Worm (Caenorhabditis elegans) whole organism, young adult: ENCODE data around the gene swt-5.

Source experiments
- B0336.3 ChIP-seq: fragments of 200-800 bp; sonication (Bioruptor generic); IDR thresholded peaks from 2 replicates; pipeline ENCODE4 v1.3.6; 2022; ENCODE audit warnings: missing genetic modification characterization, missing compliant biosample characterization
- F23B12.7 ChIP-seq: sonication (generic microtip); optimal IDR thresholded peaks from 2 replicates; lab custom pipeline; 2017; ENCODE audit warnings: missing genetic modification characterization, mild to moderate bottlenecking, missing compliant biosample characterization, antibody characterized with exemption, moderate library complexity; ENCODE audit not compliant: insufficient read depth
- F57A8.1 ChIP-seq: fragments of 200-800 bp; sonication (Bioruptor generic); optimal IDR thresholded peaks from 2 replicates; lab custom pipeline; 2018; ENCODE audit warnings: mild to moderate bottlenecking, missing genetic modification characterization, moderate library complexity, missing compliant biosample characterization
- K12H6.12 ChIP-seq: fragments of 200-800 bp; sonication (Bioruptor generic); optimal IDR thresholded peaks from 2 replicates; lab custom pipeline; 2018; ENCODE audit warnings: mild to moderate bottlenecking, missing genetic modification characterization, missing compliant biosample characterization
- Y53F4B.3 ChIP-seq: fragments of 200-800 bp; sonication (Bioruptor generic); IDR thresholded peaks from 2 replicates; pipeline ENCODE4 v1.3.6; 2022; ENCODE audit warnings: missing genetic modification reagents, missing genetic modification characterization, missing compliant biosample characterization
- Y53G8AR.9 ChIP-seq: fragments of 200-800 bp; sonication (Bioruptor generic); conservative IDR thresholded peaks from 2 replicates; pipeline ENCODE4 v1.3.6; 2022; ENCODE audit warnings: missing genetic modification reagents, missing genetic modification characterization, missing compliant biosample characterization
- Y95B8A.8 ChIP-seq: fragments of 200-800 bp; sonication (Bioruptor generic); IDR thresholded peaks from 2 replicates; pipeline ENCODE4 v1.3.6; 2022; ENCODE audit warnings: missing genetic modification reagents, missing genetic modification characterization, missing compliant biosample characterization
- ZK185.1 ChIP-seq: sonication (generic microtip); optimal IDR thresholded peaks from 2 replicates; lab custom pipeline; 2016; ENCODE audit warnings: mild to moderate bottlenecking, missing genetic modification characterization, missing compliant biosample characterization; ENCODE audit not compliant: poor library complexity, severe bottlenecking
- cebp-1 ChIP-seq, 2 experiments: fragments of 200-800 bp in 1 of 2; sonication (Bioruptor generic) in 1 of 2; sonication (generic microtip) in 1 of 2; IDR thresholded peaks in 1 of 2; optimal IDR thresholded peaks in 1 of 2; 2 replicates each; pipeline versions ENCODE4 v1.3.6 to Lab custom; 2017 to 2022; ENCODE audit warnings: missing compliant biosample characterization in 2 of 2, missing genetic modification characterization in 2 of 2, mild to moderate bottlenecking in 1 of 2, missing genetic modification reagents in 1 of 2, moderate library complexity in 1 of 2
- ceh-100 ChIP-seq: fragments of 200-800 bp; sonication (Bioruptor generic); IDR thresholded peaks from 2 replicates; pipeline ENCODE4 v1.3.6; 2022; ENCODE audit warnings: missing genetic modification reagents, missing genetic modification characterization, missing compliant biosample characterization
- ceh-27 ChIP-seq: fragments of 200-800 bp; sonication (Bioruptor generic); optimal IDR thresholded peaks from 2 replicates; lab custom pipeline; 2018; ENCODE audit warnings: mild to moderate bottlenecking, missing genetic modification characterization, moderate library complexity, missing compliant biosample characterization
- ceh-40 ChIP-seq: fragments of 200-800 bp; sonication (Bioruptor generic); IDR thresholded peaks from 2 replicates; pipeline ENCODE4 v1.3.6; 2022; ENCODE audit warnings: missing genetic modification characterization, missing compliant biosample characterization
- chd-7 ChIP-seq: sonication (generic microtip); optimal IDR thresholded peaks from 2 replicates; lab custom pipeline; 2016; ENCODE audit warnings: mild to moderate bottlenecking, missing genetic modification characterization, moderate library complexity, missing compliant biosample characterization
- ets-4 ChIP-seq: fragments of 200-800 bp; sonication (Bioruptor generic); optimal IDR thresholded peaks from 2 replicates; lab custom pipeline; 2018; ENCODE audit warnings: mild to moderate bottlenecking, missing genetic modification characterization, missing compliant biosample characterization
- gei-17 ChIP-seq: fragments of 200-800 bp; sonication (Bioruptor generic); optimal IDR thresholded peaks from 2 replicates; lab custom pipeline; 2018; ENCODE audit warnings: mild to moderate bottlenecking, missing genetic modification characterization, missing compliant biosample characterization
- hlh-26 ChIP-seq: fragments of 200-800 bp; sonication (Bioruptor generic); conservative IDR thresholded peaks from 2 replicates; pipeline ENCODE4 v1.3.6; 2022; ENCODE audit warnings: missing genetic modification reagents, missing genetic modification characterization, missing compliant biosample characterization
- let-526 ChIP-seq: fragments of 200-800 bp; sonication (Bioruptor generic); IDR thresholded peaks from 2 replicates; pipeline ENCODE4 v1.3.6; 2022; ENCODE audit warnings: missing genetic modification reagents, missing genetic modification characterization, missing compliant biosample characterization
- let-607 ChIP-seq, 2 experiments: fragments of 200-800 bp in 1 of 2; sonication (Bioruptor generic) in 1 of 2; sonication (generic microtip) in 1 of 2; optimal IDR thresholded peaks; 2 replicates each; lab custom pipeline; 2016 to 2018; ENCODE audit warnings: mild to moderate bottlenecking in 2 of 2, missing compliant biosample characterization in 2 of 2, missing genetic modification characterization in 2 of 2, moderate library complexity in 2 of 2, missing genotype in 1 of 2
- lir-1 ChIP-seq: fragments of 200-800 bp; sonication (Bioruptor generic); conservative IDR thresholded peaks from 2 replicates; pipeline ENCODE4 v1.3.6; 2022; ENCODE audit warnings: missing genetic modification reagents, missing genetic modification characterization, missing compliant biosample characterization
- lsl-1 ChIP-seq: fragments of 200-800 bp; sonication (Bioruptor generic); optimal IDR thresholded peaks from 2 replicates; lab custom pipeline; 2018; ENCODE audit warnings: mild to moderate bottlenecking, missing genetic modification characterization, moderate library complexity, missing compliant biosample characterization
- madf-8 ChIP-seq: fragments of 200-800 bp; sonication (Bioruptor generic); conservative IDR thresholded peaks from 2 replicates; pipeline ENCODE4 v1.3.6; 2022; ENCODE audit warnings: missing genetic modification reagents, missing genetic modification characterization, missing compliant biosample characterization
- nhr-80 ChIP-seq: sonication (generic microtip); optimal IDR thresholded peaks from 2 replicates; lab custom pipeline; 2016; ENCODE audit warnings: missing genetic modification characterization, missing compliant biosample characterization
- sea-2 ChIP-seq: fragments of 200-800 bp; sonication (Bioruptor generic); IDR thresholded peaks from 2 replicates; pipeline ENCODE4 v1.3.6; 2022; ENCODE audit warnings: missing genetic modification characterization, missing compliant biosample characterization
- somi-1 ChIP-seq: fragments of 200-800 bp; sonication (Bioruptor generic); optimal IDR thresholded peaks from 2 replicates; lab custom pipeline; 2018; ENCODE audit warnings: mild to moderate bottlenecking, missing genetic modification characterization, missing compliant biosample characterization
- unc-62 ChIP-seq: fragments of 150-350 bp; optimal IDR thresholded peaks from 2 replicates; lab custom pipeline; 2014; ENCODE audit warnings: missing biosample characterization, missing genetic modification reagents, missing genetic modification characterization
- xnd-1 ChIP-seq: sonication (generic microtip); optimal IDR thresholded peaks from 2 replicates; lab custom pipeline; 2016; ENCODE audit warnings: missing genotype, missing genetic modification reagents, missing genetic modification characterization, missing compliant biosample characterization
- ztf-22 ChIP-seq: fragments of 200-800 bp; sonication (Bioruptor generic); optimal IDR thresholded peaks from 2 replicates; lab custom pipeline; 2018; ENCODE audit warnings: mild to moderate bottlenecking, missing genetic modification characterization, moderate library complexity, missing compliant biosample characterization
- ztf-28 ChIP-seq: fragments of 200-800 bp; sonication (Bioruptor generic); IDR thresholded peaks from 2 replicates; pipeline ENCODE4 v1.3.6; 2022; ENCODE audit warnings: missing genetic modification reagents, missing genetic modification characterization, missing compliant biosample characterization
- ztf-3 ChIP-seq: fragments of 200-800 bp; sonication (Bioruptor generic); optimal IDR thresholded peaks from 2 replicates; lab custom pipeline; 2018; ENCODE audit warnings: mild to moderate bottlenecking, missing genetic modification characterization, missing compliant biosample characterization

swt-5 gene

ce11 chrV:9483738-9484256, 17.4 kb upstream of the swt-5 start, which contains the start of gene K06A4.2:
K06A4.2 (plus strand) TSS chrV:9484206.
- TF ChIP-seq sea-2 (GFP tag; lab: Robert Waterston, UW): no peak
- TF ChIP-seq ceh-27: no peak
- no peak for TF ChIP-seq Y53F4B.3
- no peak for TF ChIP-seq somi-1 (GFP tag; lab: Kevin White, UChicago)
- TF ChIP-seq ceh-100 (GFP tag; lab: Robert Waterston, UW): no peak
- TF ChIP-seq B0336.3: no peak
- no peak for TF ChIP-seq ztf-28
- no peak for TF ChIP-seq madf-8 (GFP tag; lab: Robert Waterston, UW)
- no peak for TF ChIP-seq let-607 (tag; optimal IDR thresholded peaks at IDR 0.05; lab: Kevin White, UChicago)
- no peak for TF ChIP-seq lsl-1
- TF ChIP-seq F23B12.7 (tag; lab: Kevin White, UChicago): no peak
- TF ChIP-seq, all 124 proteins: peak for 0

- TF ChIP-seq lir-1 (GFP tag; lab: Robert Waterston, UW) (no peak), unc-62 (GFP tag; lab: Kevin White, UChicago) (no peak), ZK185.1 (tag; lab: Kevin White, UChicago) (no peak), Y95B8A.8 (GFP tag; lab: Robert Waterston, UW) (no peak), ceh-40 (GFP tag; lab: Robert Waterston, UW) (no peak), chd-7 (no peak), xnd-1 (tag; lab: Kevin White, UChicago) (no peak), K12H6.12 (tag; lab: Kevin White, UChicago) (no peak)
Measured at ce11 chrV:9485508-9485907, 15.7 kb upstream of the swt-5 start.

- no peak for TF ChIP-seq F57A8.1 (GFP tag; lab: Kevin White, UChicago)
- 0 out of 2 replicates have a peak, but pooled peaks have one; percentile 12 for TF ChIP-seq let-526
- TF ChIP-seq ets-4 (GFP tag; lab: Kevin White, UChicago): peak; percentile 20
- TF ChIP-seq nhr-80 (tag; lab: Kevin White, UChicago): peak; percentile 63
- no peak for TF ChIP-seq gei-17 (GFP tag; lab: Kevin White, UChicago)
- TF ChIP-seq Y53G8AR.9: 0 out of 2 replicates have a peak, but pooled peaks have one; percentile 44
- peak; percentile 9 for TF ChIP-seq ztf-22 (GFP tag; lab: Kevin White, UChicago)
- TF ChIP-seq cebp-1 (GFP tag; IDR thresholded peaks at IDR 0.05; lab: Robert Waterston, UW): no peak
- TF ChIP-seq cebp-1 (tag; optimal IDR thresholded peaks at IDR 0.05; lab: Kevin White, UChicago): peak; percentile 26
Measured at ce11 chrV:9489411-9489810, 11.8 kb upstream of the swt-5 start, which contains the start of gene K06A4.10. K06A4.10 (minus strand) TSS chrV:9489800.

- TF ChIP-seq hlh-26 (GFP tag; lab: Robert Waterston, UW): no peak
- peak; percentile 63 for TF ChIP-seq nhr-80 (tag; lab: Kevin White, UChicago)
Measured at ce11 chrV:9491440-9492160, 9.6 kb upstream of the swt-5 start, which contains the start of gene K06A4.7. K06A4.7 (minus strand) TSS chrV:9491490.

ce11 chrV:9492460-9492859, 8.7 kb upstream of the swt-5 start:
- TF ChIP-seq ztf-3 (GFP tag; lab: Kevin White, UChicago) (no peak), nhr-80 (tag; lab: Kevin White, UChicago) (peak; percentile 49)
- TF ChIP-seq, all 124 proteins: peak for 1
